6 fruit fly cellular contexts compared by ENCODE assay signal in genomic region chrX:6804485-6805295, dm6.
TF ChIP-seq lines count a peak whose summit lies in the region.

No protein-coding gene starts in this region.

- no peak for TF ChIP-seq CTCF in whole organism, embryonic (GFP tag; optimal IDR thresholded peaks at IDR 0.05; lab: Kevin White, UChicago)

TF ChIP-seq in whole organism, 6 proteins besides CTCF, POLR2A, EP300 and RAD21:
- TF ChIP-seq pan (optimal IDR thresholded peaks at IDR 0.05; lab: Kevin White, UChicago): no peak
- TF ChIP-seq CG8478 (optimal IDR thresholded peaks at IDR 0.05; lab: Kevin White, UChicago): no peak
- TF ChIP-seq usp (GFP tag; optimal IDR thresholded peaks at IDR 0.05; lab: Kevin White, UChicago): no peak
- no peak for TF ChIP-seq EcR (GFP tag; optimal IDR thresholded peaks at IDR 0.05; lab: Kevin White, UChicago)
- no peak for TF ChIP-seq psq (optimal IDR thresholded peaks at IDR 0.05; lab: Kevin White, UChicago)
- peak; percentile 81 for TF ChIP-seq Dll (optimal IDR thresholded peaks at IDR 0.05; lab: Kevin White, UChicago)

TF ChIP-seq in whole organism, adult, 20 proteins besides CTCF, POLR2A, EP300 and RAD21 (continues in another document):
- TF ChIP-seq kay (GFP tag; lab: Kevin White, UChicago; ENCODE audit: borderline replicate concordance) (no peak), toe (GFP tag; optimal IDR thresholded peaks at IDR 0.05; lab: Kevin White, UChicago) (peak; percentile 64), ovo (GFP tag; optimal IDR thresholded peaks at IDR 0.05; lab: Kevin White, UChicago) (peak; percentile 80), Mnt (GFP tag; optimal IDR thresholded peaks at IDR 0.05; lab: Kevin White, UChicago) (peak; percentile 71), CG7045 (GFP tag; optimal IDR thresholded peaks at IDR 0.05; lab: Kevin White, UChicago) (peak; percentile 42), CG33017 (tag; optimal IDR thresholded peaks at IDR 0.05; lab: Kevin White, UChicago) (peak; percentile 90), Crg-1 (GFP tag; optimal IDR thresholded peaks at IDR 0.05; lab: Kevin White, UChicago) (peak; percentile 80), Hr96 (GFP tag; optimal IDR thresholded peaks at IDR 0.05; lab: Kevin White, UChicago) (peak; percentile 66), pad (GFP tag; optimal IDR thresholded peaks at IDR 0.05; lab: Kevin White, UChicago) (peak; percentile 84), Clk (GFP tag; optimal IDR thresholded peaks at IDR 0.05; lab: Kevin White, UChicago) (peak; percentile 42), CG5204 (GFP tag; optimal IDR thresholded peaks at IDR 0.05; lab: Kevin White, UChicago) (peak; percentile 72), tj (GFP tag; optimal IDR thresholded peaks at IDR 0.05; lab: Kevin White, UChicago) (peak; percentile 38), CG12768 (GFP tag; optimal IDR thresholded peaks at IDR 0.05; lab: Kevin White, UChicago) (peak; percentile 64), cic (GFP tag; optimal IDR thresholded peaks at IDR 0.05; lab: Kevin White, UChicago) (peak; percentile 3), CG11617 (GFP tag; optimal IDR thresholded peaks at IDR 0.05; lab: Kevin White, UChicago) (peak; percentile 71), cnc (optimal IDR thresholded peaks at IDR 0.05; lab: Kevin White, UChicago) (no peak), bab1 (GFP tag; optimal IDR thresholded peaks at IDR 0.05; lab: Kevin White, UChicago) (peak; percentile 89)

TF ChIP-seq in whole organism, embryonic, 481 proteins besides CTCF, POLR2A, EP300 and RAD21 (continues in another document):
- TF ChIP-seq Dll (GFP tag; IDR thresholded peaks at IDR 0.05; lab: Robert Waterston, UW; ENCODE audit: partially characterized antibody): no peak
- no peak for TF ChIP-seq schlank (tag; optimal IDR thresholded peaks at IDR 0.05; lab: Kevin White, UChicago)
- TF ChIP-seq CG17829 (tag; optimal IDR thresholded peaks at IDR 0.05; lab: Kevin White, UChicago): peak; percentile 79
- TF ChIP-seq CG15073 (GFP tag; optimal IDR thresholded peaks at IDR 0.05; lab: Kevin White, UChicago): no peak
- peak; percentile 60 for TF ChIP-seq Abd-B (GFP tag; optimal IDR thresholded peaks at IDR 0.05; lab: Kevin White, UChicago)
- no peak for TF ChIP-seq en (GFP tag; optimal IDR thresholded peaks at IDR 0.05; lab: Kevin White, UChicago)
- TF ChIP-seq CG11695 (GFP tag; IDR thresholded peaks at IDR 0.05; lab: Robert Waterston, UW): peak; percentile 79
- peak; percentile 5 for TF ChIP-seq CG4328 (GFP tag; optimal IDR thresholded peaks at IDR 0.05; lab: Kevin White, UChicago)
- no peak for TF ChIP-seq CG10543 (GFP tag; optimal IDR thresholded peaks at IDR 0.05; lab: Kevin White, UChicago)
- peak; percentile 89 for TF ChIP-seq Optix (GFP tag; IDR thresholded peaks at IDR 0.05; lab: Robert Waterston, UW)
- peak; percentile 61 for TF ChIP-seq CG15514 (GFP tag; optimal IDR thresholded peaks at IDR 0.05; lab: Kevin White, UChicago)
- TF ChIP-seq tll (GFP tag; optimal IDR thresholded peaks at IDR 0.05; lab: Kevin White, UChicago): no peak
- peak; percentile 75 for TF ChIP-seq CG7786 (GFP tag; optimal IDR thresholded peaks at IDR 0.05; lab: Kevin White, UChicago)
- TF ChIP-seq CG5953 (GFP tag; IDR thresholded peaks at IDR 0.05; lab: Robert Waterston, UW): peak; percentile 85
- TF ChIP-seq danr (GFP tag; IDR thresholded peaks at IDR 0.05; lab: Robert Waterston, UW): 0 out of 2 replicates have a peak, but pooled peaks have one; percentile 47
- peak; percentile 88 for TF ChIP-seq tgo (GFP tag; IDR thresholded peaks at IDR 0.05; lab: Robert Waterston, UW)
- TF ChIP-seq D19B (GFP tag; optimal IDR thresholded peaks at IDR 0.05; lab: Kevin White, UChicago): peak; percentile 49

TF ChIP-seq in whole organism, prepupa, 60 proteins besides CTCF, POLR2A, EP300 and RAD21 (continues in another document):
- TF ChIP-seq CG15336 (GFP tag; IDR thresholded peaks at IDR 0.05; lab: Robert Waterston, UW): peak; percentile 97
- TF ChIP-seq CG4318 (GFP tag; optimal IDR thresholded peaks at IDR 0.05; lab: Kevin White, UChicago): peak; percentile 88
- TF ChIP-seq CG32006 (GFP tag; optimal IDR thresholded peaks at IDR 0.05; lab: Kevin White, UChicago): peak; percentile 95
- peak; percentile 95 for TF ChIP-seq esn (GFP tag; optimal IDR thresholded peaks at IDR 0.05; lab: Kevin White, UChicago)
- peak; percentile 92 for TF ChIP-seq CG8632 (GFP tag; optimal IDR thresholded peaks at IDR 0.05; lab: Kevin White, UChicago)
- TF ChIP-seq svp (GFP tag; lab: Kevin White, UChicago): peak; percentile 97
- TF ChIP-seq Sox102F (GFP tag; optimal IDR thresholded peaks at IDR 0.05; lab: Kevin White, UChicago): peak; percentile 95
- peak; percentile 73 to 83 for TF ChIP-seq salr (GFP tag; optimal IDR thresholded peaks at IDR 0.05; lab: Kevin White, UChicago)
- peak; percentile 95 for TF ChIP-seq OdsH (GFP tag; optimal IDR thresholded peaks at IDR 0.05; lab: Kevin White, UChicago)
- TF ChIP-seq pdm3 (GFP tag; optimal IDR thresholded peaks at IDR 0.05; lab: Kevin White, UChicago): peak; percentile 96
- TF ChIP-seq topi (GFP tag; optimal IDR thresholded peaks at IDR 0.05; lab: Kevin White, UChicago): peak; percentile 93
- TF ChIP-seq CG34406 (GFP tag; optimal IDR thresholded peaks at IDR 0.05; lab: Kevin White, UChicago): peak; percentile 88
- TF ChIP-seq dac (GFP tag; optimal IDR thresholded peaks at IDR 0.05; lab: Kevin White, UChicago): peak; percentile 87
- TF ChIP-seq Blimp-1 (GFP tag; optimal IDR thresholded peaks at IDR 0.05; lab: Kevin White, UChicago): peak; percentile 71
- TF ChIP-seq Ets96B (tag; optimal IDR thresholded peaks at IDR 0.05; lab: Kevin White, UChicago): peak; percentile 78
- no peak for TF ChIP-seq CG9139 (GFP tag; optimal IDR thresholded peaks at IDR 0.05; lab: Kevin White, UChicago)
- TF ChIP-seq CG10631 (GFP tag; optimal IDR thresholded peaks at IDR 0.05; lab: Kevin White, UChicago): peak; percentile 91
- TF ChIP-seq Ets21C (GFP tag; optimal IDR thresholded peaks at IDR 0.05; lab: Kevin White, UChicago): peak; percentile 93
- peak; percentile 91 for TF ChIP-seq Gug (GFP tag; IDR thresholded peaks at IDR 0.05; lab: Robert Waterston, UW)

TF ChIP-seq in whole organism, pupa, 21 proteins besides CTCF, POLR2A, EP300 and RAD21 (continues in another document):
- TF ChIP-seq CG34367 (tag; optimal IDR thresholded peaks at IDR 0.05; lab: Kevin White, UChicago) (peak; percentile 77), Pif1B (GFP tag; optimal IDR thresholded peaks at IDR 0.05; lab: Kevin White, UChicago) (peak; percentile 94), CG8159 (tag; optimal IDR thresholded peaks at IDR 0.05; lab: Kevin White, UChicago) (peak; percentile 72), CG13204 (GFP tag; optimal IDR thresholded peaks at IDR 0.05; lab: Kevin White, UChicago) (no peak), CG17806 (tag; optimal IDR thresholded peaks at IDR 0.05; lab: Kevin White, UChicago) (peak; percentile 70), CG32121 (GFP tag; IDR thresholded peaks at IDR 0.05; lab: Robert Waterston, UW) (peak; percentile 98), gl (tag; optimal IDR thresholded peaks at IDR 0.05; lab: Kevin White, UChicago) (peak; percentile 31), fd96Ca (GFP tag; IDR thresholded peaks at IDR 0.05; lab: Robert Waterston, UW) (peak; percentile 95), CG8301 (tag; optimal IDR thresholded peaks at IDR 0.05; lab: Kevin White, UChicago) (peak; percentile 89), Snoo (tag; optimal IDR thresholded peaks at IDR 0.05; lab: Kevin White, UChicago) (peak; percentile 84), CG9948 (tag; optimal IDR thresholded peaks at IDR 0.05; lab: Kevin White, UChicago) (peak; percentile 67), EcR (GFP tag; optimal IDR thresholded peaks at IDR 0.05; lab: Kevin White, UChicago) (peak; percentile 17), CG4496 (GFP tag; IDR thresholded peaks at IDR 0.05; lab: Robert Waterston, UW) (peak; percentile 98), CG12605 (GFP tag; IDR thresholded peaks at IDR 0.05; lab: Robert Waterston, UW) (peak; percentile 96), D1 (tag; optimal IDR thresholded peaks at IDR 0.05; lab: Kevin White, UChicago) (no peak), rn (GFP tag; IDR thresholded peaks at IDR 0.05; lab: Robert Waterston, UW) (peak; percentile 88), Ets98B (GFP tag; IDR thresholded peaks at IDR 0.05; lab: Robert Waterston, UW) (peak; percentile 98), Pif1A (GFP tag; optimal IDR thresholded peaks at IDR 0.05; lab: Kevin White, UChicago) (peak; percentile 92), CG14655 (GFP tag; optimal IDR thresholded peaks at IDR 0.05; lab: Kevin White, UChicago) (peak; percentile 90), CG10348 (GFP tag; IDR thresholded peaks at IDR 0.05; lab: Robert Waterston, UW) (peak; percentile 77; the same call in 1 of the 2 replicates)

TF ChIP-seq in whole organism, wandering third instar larva, 38 proteins besides CTCF, POLR2A, EP300 and RAD21 (continues in another document):
- TF ChIP-seq Mio (GFP tag; optimal IDR thresholded peaks at IDR 0.05; lab: Kevin White, UChicago) (peak; percentile 79), tai (GFP tag; optimal IDR thresholded peaks at IDR 0.05; lab: Kevin White, UChicago) (no peak), Abd-B (GFP tag; optimal IDR thresholded peaks at IDR 0.05; lab: Kevin White, UChicago) (no peak), CG32264 (GFP tag; optimal IDR thresholded peaks at IDR 0.05; lab: Kevin White, UChicago) (peak; percentile 91), N (GFP tag; optimal IDR thresholded peaks at IDR 0.05; lab: Kevin White, UChicago) (no peak), sv (GFP tag; optimal IDR thresholded peaks at IDR 0.05; lab: Kevin White, UChicago) (peak; percentile 64), OdsH (GFP tag; optimal IDR thresholded peaks at IDR 0.05; lab: Kevin White, UChicago) (peak; percentile 96), Dfd (GFP tag; optimal IDR thresholded peaks at IDR 0.05; lab: Kevin White, UChicago) (no peak), h (GFP tag; optimal IDR thresholded peaks at IDR 0.05; lab: Kevin White, UChicago) (peak; percentile 97), CG9705 (GFP tag; optimal IDR thresholded peaks at IDR 0.05; lab: Kevin White, UChicago) (peak; percentile 47), dsf (GFP tag; optimal IDR thresholded peaks at IDR 0.05; lab: Kevin White, UChicago; ENCODE audit: borderline replicate concordance) (peak; percentile 78), fru (GFP tag; optimal IDR thresholded peaks at IDR 0.05; lab: Kevin White, UChicago) (peak; percentile 95), Myc (optimal IDR thresholded peaks at IDR 0.05; lab: Kevin White, UChicago) (no peak), Rel (GFP tag; optimal IDR thresholded peaks at IDR 0.05; lab: Kevin White, UChicago) (peak; percentile 94), Rel (tag; optimal IDR thresholded peaks at IDR 0.05; lab: Kevin White, UChicago) (peak; percentile 53), lola (GFP tag; optimal IDR thresholded peaks at IDR 0.05; lab: Kevin White, UChicago) (no peak), HLH106 (tag; optimal IDR thresholded peaks at IDR 0.05; lab: Kevin White, UChicago) (peak; percentile 92), Vsx2 (GFP tag; optimal IDR thresholded peaks at IDR 0.05; lab: Kevin White, UChicago; ENCODE audit: partially characterized antibody) (no peak), Hnf4 (GFP tag; optimal IDR thresholded peaks at IDR 0.05; lab: Kevin White, UChicago) (peak; percentile 97), rgr (GFP tag; optimal IDR thresholded peaks at IDR 0.05; lab: Kevin White, UChicago) (peak; percentile 97), foxo (GFP tag; optimal IDR thresholded peaks at IDR 0.05; lab: Kevin White, UChicago) (peak; percentile 78 to 96), br (GFP tag; optimal IDR thresholded peaks at IDR 0.05; lab: Kevin White, UChicago) (peak; percentile 96)
